Fruit fly (Drosophila melanogaster) whole organism, adult: ENCODE data around the gene atms.

Source experiments
- CG11617 ChIP-seq: fragments of 200-800 bp; sonication (Bioruptor generic); optimal IDR thresholded peaks from 2 replicates; lab custom pipeline; 2017; ENCODE audit warnings: mild to moderate bottlenecking, missing biosample characterization, missing genetic modification reagents, missing genetic modification characterization
- CG12768 ChIP-seq: fragments of 200-800 bp; sonication (Bioruptor generic); optimal IDR thresholded peaks from 2 replicates; lab custom pipeline; 2017; ENCODE audit warnings: missing biosample characterization, missing genetic modification characterization, mild to moderate bottlenecking, moderate library complexity, missing genetic modification reagents
- CG14711 ChIP-seq: fragments of 200-800 bp; sonication (Bioruptor generic); optimal IDR thresholded peaks from 2 replicates; lab custom pipeline; 2018; ENCODE audit warnings: missing biosample characterization, mild to moderate bottlenecking, missing genetic modification characterization, moderate library complexity
- CG1620 ChIP-seq: fragments of 200-800 bp; sonication (Bioruptor generic); optimal IDR thresholded peaks from 2 replicates; lab custom pipeline; 2016; ENCODE audit warnings: missing biosample characterization, missing genetic modification characterization
- CG33017 ChIP-seq: fragments of 200-800 bp; sonication (Bioruptor generic); optimal IDR thresholded peaks from 2 replicates; lab custom pipeline; 2018; ENCODE audit warnings: missing biosample characterization, mild to moderate bottlenecking, missing genetic modification characterization, moderate library complexity
- CG5204 ChIP-seq: fragments of 200-800 bp; sonication (Bioruptor generic); optimal IDR thresholded peaks from 2 replicates; lab custom pipeline; 2016; ENCODE audit warnings: missing biosample characterization, missing genetic modification characterization
- CG7045 ChIP-seq: fragments of 200-800 bp; sonication (Bioruptor generic); optimal IDR thresholded peaks from 2 replicates; lab custom pipeline; 2017; ENCODE audit warnings: missing biosample characterization, mild to moderate bottlenecking, missing genetic modification characterization
- CG7101 ChIP-seq: fragments of 200-800 bp; sonication (Bioruptor generic); optimal IDR thresholded peaks from 2 replicates; lab custom pipeline; 2018; ENCODE audit warnings: missing biosample characterization, mild to moderate bottlenecking, missing genetic modification characterization, moderate library complexity
- Clk ChIP-seq: fragments of 200-800 bp; sonication (Bioruptor generic); optimal IDR thresholded peaks from 2 replicates; lab custom pipeline; 2017; ENCODE audit warnings: missing biosample characterization, missing genetic modification characterization
- Hr96 ChIP-seq: fragments of 200-800 bp; sonication (Bioruptor generic); optimal IDR thresholded peaks from 2 replicates; lab custom pipeline; 2016; ENCODE audit warnings: missing biosample characterization, missing genetic modification characterization
- Mnt ChIP-seq: fragments of 200-800 bp; sonication (Bioruptor generic); optimal IDR thresholded peaks from 2 replicates; lab custom pipeline; 2016; ENCODE audit warnings: missing biosample characterization, mild to moderate bottlenecking, missing genetic modification characterization
- bab1 ChIP-seq: fragments of 200-800 bp; sonication (Bioruptor generic); optimal IDR thresholded peaks from 3 replicates; lab custom pipeline; 2019; ENCODE audit warnings: missing biosample characterization, mild to moderate bottlenecking, missing genetic modification characterization, moderate library complexity
- cic ChIP-seq: fragments of 200-800 bp; sonication (Bioruptor generic); optimal IDR thresholded peaks from 2 replicates; lab custom pipeline; 2017; ENCODE audit warnings: missing biosample characterization, mild to moderate bottlenecking, missing genetic modification characterization, moderate library complexity
- cnc ChIP-seq, 2 experiments: fragments of >200 bp; optimal IDR thresholded peaks; 2 replicates each; lab custom pipeline; 2017
- kay ChIP-seq: fragments of 200-800 bp; sonication (Bioruptor generic); peaks from one replicate; lab custom pipeline; 2016; ENCODE audit warnings: missing biosample characterization, missing genetic modification characterization, borderline replicate concordance
- ovo ChIP-seq: fragments of 200-800 bp; sonication (Bioruptor generic); optimal IDR thresholded peaks from 2 replicates; lab custom pipeline; 2016; ENCODE audit warnings: missing biosample characterization, missing genetic modification characterization
- pad ChIP-seq: fragments of 200-800 bp; sonication (Bioruptor generic); optimal IDR thresholded peaks from 3 replicates; lab custom pipeline; 2017; ENCODE audit warnings: missing biosample characterization, missing genetic modification characterization, mild to moderate bottlenecking, moderate library complexity, missing genetic modification reagents
- tj ChIP-seq: fragments of 200-800 bp; sonication (Bioruptor generic); optimal IDR thresholded peaks from 3 replicates; lab custom pipeline; 2017; ENCODE audit warnings: missing biosample characterization, mild to moderate bottlenecking, missing genetic modification characterization, moderate library complexity
- toe ChIP-seq: fragments of 200-800 bp; sonication (Bioruptor generic); optimal IDR thresholded peaks from 2 replicates; lab custom pipeline; 2016; ENCODE audit warnings: missing biosample characterization, missing genetic modification characterization

atms gene

dm6 chr3R:4724323-4724832 is 25.5 kb upstream of the atms start:
- TF ChIP-seq CG7045 (GFP tag; lab: Kevin White, UChicago): no peak
- no peak for TF ChIP-seq cnc (optimal IDR thresholded peaks at IDR 0.05; lab: Kevin White, UChicago)
- no peak for TF ChIP-seq ovo (GFP tag; lab: Kevin White, UChicago)
- no peak for TF ChIP-seq cic (GFP tag; lab: Kevin White, UChicago)
- no peak for TF ChIP-seq kay (GFP tag; lab: Kevin White, UChicago)
- TF ChIP-seq CG12768 (GFP tag; lab: Kevin White, UChicago): no peak
- TF ChIP-seq pad (GFP tag; lab: Kevin White, UChicago): no peak
- TF ChIP-seq CG14711: no peak
- TF ChIP-seq Mnt (GFP tag; lab: Kevin White, UChicago): no peak
- TF ChIP-seq CG33017 (tag; lab: Kevin White, UChicago): no peak

DNA sequence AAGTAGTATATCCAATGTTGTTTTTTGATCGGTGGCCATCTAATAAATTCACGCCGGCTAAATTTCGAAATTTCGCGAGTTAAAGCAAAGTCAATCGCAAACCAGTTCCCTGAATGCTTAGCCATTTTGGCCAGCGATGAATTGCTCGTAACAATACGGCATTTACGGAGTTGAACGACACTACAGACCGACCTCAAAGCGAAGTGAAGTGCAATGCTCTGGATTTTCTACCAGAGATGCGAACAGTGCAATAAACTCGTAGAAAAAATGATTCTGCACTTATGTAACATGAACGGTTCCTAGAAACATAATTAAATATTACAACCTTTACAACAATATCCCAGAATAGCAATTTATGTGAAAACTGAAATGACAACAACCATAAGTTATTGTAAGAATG is 24.5 kb upstream of the atms start:
- no peak for TF ChIP-seq Mnt (GFP tag; lab: Kevin White, UChicago)
- no peak for TF ChIP-seq CG14711
- no peak for TF ChIP-seq CG7045 (GFP tag; lab: Kevin White, UChicago)
- no peak for TF ChIP-seq Clk (GFP tag; lab: Kevin White, UChicago)
- no peak for TF ChIP-seq CG33017 (tag; lab: Kevin White, UChicago)
- no peak for TF ChIP-seq Hr96 (GFP tag; lab: Kevin White, UChicago)
- TF ChIP-seq CG12768 (GFP tag; lab: Kevin White, UChicago): no peak

dm6 chr3R:4726294-4726693 is 23.5 kb upstream of the atms start:
- TF ChIP-seq CG12768 (GFP tag; lab: Kevin White, UChicago) (no peak), Clk (GFP tag; lab: Kevin White, UChicago) (no peak), tj (GFP tag; lab: Kevin White, UChicago) (no peak), CG14711 (no peak), bab1 (no peak), toe (GFP tag; lab: Kevin White, UChicago) (no peak), CG1620 (GFP tag; lab: Kevin White, UChicago) (no peak), ovo (GFP tag; lab: Kevin White, UChicago) (no peak), pad (GFP tag; lab: Kevin White, UChicago) (no peak)

dm6 chr3R:4726796-4727195 is 23.0 kb upstream of the atms start:
- TF ChIP-seq CG12768 (GFP tag; lab: Kevin White, UChicago): no peak
- no peak for TF ChIP-seq CG14711
- no peak for TF ChIP-seq CG33017 (tag; lab: Kevin White, UChicago)
- TF ChIP-seq pad (GFP tag; lab: Kevin White, UChicago): no peak
- TF ChIP-seq CG1620 (GFP tag; lab: Kevin White, UChicago): no peak

DNA sequence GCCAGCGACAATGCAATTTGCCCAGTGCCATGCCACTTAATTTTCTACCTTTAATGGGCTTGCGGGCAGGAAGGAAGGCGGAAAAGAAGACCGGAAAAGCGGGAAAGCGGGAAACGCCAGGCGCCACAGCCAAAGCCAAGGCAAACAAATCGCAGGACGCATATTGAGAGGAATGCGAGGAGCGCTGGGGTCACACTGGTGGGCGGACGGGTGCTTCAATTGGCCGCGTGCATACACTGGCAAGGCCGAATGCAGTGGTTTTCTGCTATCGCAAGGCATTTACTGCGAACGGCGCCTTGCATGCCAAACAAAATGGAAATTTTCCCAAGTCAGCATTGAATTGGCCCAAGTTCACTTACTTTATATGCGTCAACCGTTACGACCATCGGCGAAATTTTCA is 21.4 kb upstream of the atms start:
- no peak for TF ChIP-seq bab1
- peak; percentile 65 for TF ChIP-seq tj (GFP tag; lab: Kevin White, UChicago)

- TF ChIP-seq Mnt (GFP tag; lab: Kevin White, UChicago) (no peak), CG12768 (GFP tag; lab: Kevin White, UChicago) (no peak), ovo (GFP tag; lab: Kevin White, UChicago) (no peak)
Observed at dm6 chr3R:4731006-4731405, 18.8 kb upstream of the atms start.

DNA sequence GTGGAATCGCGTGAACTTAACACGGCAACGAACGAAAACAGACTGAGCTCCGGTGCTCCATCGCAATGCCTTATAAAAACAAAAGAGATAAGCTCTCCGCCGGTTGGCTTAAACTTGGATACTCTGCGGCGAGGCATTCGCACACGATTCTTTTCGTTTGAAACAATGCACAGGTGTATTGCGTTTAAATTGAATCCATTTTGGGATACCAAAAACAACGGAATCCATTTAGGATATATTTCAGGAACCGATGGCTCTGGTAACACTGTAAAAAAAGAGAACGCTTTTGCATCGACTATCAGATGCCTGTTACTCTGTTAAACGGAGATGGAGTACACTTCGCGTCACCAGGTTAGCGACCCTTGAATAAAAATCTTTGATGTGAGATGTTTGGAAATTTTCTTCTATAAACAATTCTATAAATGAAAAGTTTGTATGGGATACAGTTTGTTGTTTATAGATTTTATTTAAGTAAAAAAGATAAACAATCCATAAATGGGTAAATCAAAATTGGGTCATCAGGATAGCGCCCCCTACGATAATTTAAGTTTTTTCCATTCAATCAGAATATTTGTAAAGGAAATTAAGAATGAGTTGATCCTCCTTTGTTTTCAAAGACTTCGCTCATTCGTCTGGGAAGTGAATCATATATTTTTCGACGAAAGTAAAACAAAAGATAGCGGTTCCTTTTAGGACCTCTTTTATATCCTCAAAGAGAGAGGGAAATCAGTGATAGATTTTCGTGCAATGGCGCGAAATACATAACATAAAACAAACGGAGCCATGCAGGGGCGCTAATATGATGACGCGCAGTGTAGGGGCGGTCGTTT is 17.8 kb upstream of the atms start, which contains the start of gene Nep2:
Nep2 (minus strand) TSS at position 51 of the 830 bp plus-strand sequence.
- TF ChIP-seq CG12768 (GFP tag; lab: Kevin White, UChicago): no peak
- TF ChIP-seq cic (GFP tag; lab: Kevin White, UChicago): no peak

- TF ChIP-seq CG5204 (GFP tag; lab: Kevin White, UChicago) (peak; percentile 0), bab1 (no peak), kay (GFP tag; lab: Kevin White, UChicago) (peak; percentile 15)
Observed at dm6 chr3R:4738494-4739191, 11.2 kb upstream of the atms start.

DNA sequence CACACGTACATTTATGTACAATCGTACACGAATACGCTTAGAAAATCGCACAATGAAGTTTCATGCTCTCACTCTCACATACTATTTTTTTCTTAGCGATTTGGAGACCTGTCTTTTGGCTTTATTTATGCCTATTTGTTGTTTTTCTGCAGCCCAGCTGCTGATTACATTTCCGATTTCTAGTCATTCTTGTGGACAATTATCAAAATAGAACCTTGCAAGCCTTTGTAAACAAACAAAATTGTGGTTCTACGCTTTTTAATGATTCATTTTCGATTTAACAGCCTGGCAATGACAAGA is 10.7 kb upstream of the atms start:
- TF ChIP-seq toe (GFP tag; lab: Kevin White, UChicago) (no peak), CG11617 (GFP tag; lab: Kevin White, UChicago) (no peak), cic (GFP tag; lab: Kevin White, UChicago) (no peak), CG7045 (GFP tag; lab: Kevin White, UChicago) (no peak), bab1 (no peak), CG12768 (GFP tag; lab: Kevin White, UChicago) (no peak), CG1620 (GFP tag; lab: Kevin White, UChicago) (no peak), Mnt (GFP tag; lab: Kevin White, UChicago) (no peak), tj (GFP tag; lab: Kevin White, UChicago) (no peak), CG7101 (tag; lab: Kevin White, UChicago) (no peak)
